Fruit fly (Drosophila melanogaster) whole organism, embryonic: ENCODE data around the gene unk.

Experiments
- Ada2b ChIP-seq: fragments of 200-800 bp; sonication (Bioruptor generic); IDR thresholded peaks from 2 replicates; pipeline ENCODE4 v1.3.6; 2022; ENCODE audit warnings: missing biosample characterization, missing genetic modification characterization
- CG10366 ChIP-seq: fragments of 200-800 bp; sonication (Bioruptor generic); IDR thresholded peaks from 2 replicates; pipeline ENCODE4 v1.3.6; 2022; ENCODE audit warnings: missing biosample characterization, missing genetic modification characterization
- CG11695 ChIP-seq: fragments of 200-800 bp; sonication (Bioruptor generic); IDR thresholded peaks from 3 replicates; pipeline ENCODE4 v1.3.6; 2022; ENCODE audit warnings: missing biosample characterization, missing genetic modification characterization
- CG12391 ChIP-seq: fragments of 200-800 bp; sonication (Bioruptor generic); optimal IDR thresholded peaks from 3 replicates; lab custom pipeline; 2018; ENCODE audit warnings: missing biosample characterization, mild to moderate bottlenecking, missing genetic modification characterization, moderate library complexity
- CG12744 ChIP-seq: fragments of 200-800 bp; sonication (Bioruptor generic); optimal IDR thresholded peaks from 2 replicates; lab custom pipeline; 2016; ENCODE audit warnings: missing biosample characterization, missing genetic modification characterization
- CG12769 ChIP-seq: fragments of 200-800 bp; sonication (Bioruptor generic); optimal IDR thresholded peaks from 2 replicates; lab custom pipeline; 2019; ENCODE audit warnings: missing biosample characterization, mild to moderate bottlenecking, missing genetic modification characterization, moderate library complexity
- CG13424 ChIP-seq: fragments of 200-800 bp; sonication (Bioruptor generic); optimal IDR thresholded peaks from 2 replicates; lab custom pipeline; 2019; ENCODE audit warnings: missing biosample characterization, mild to moderate bottlenecking, missing genetic modification characterization, moderate library complexity
- CG1529 ChIP-seq: fragments of 200-800 bp; sonication (Bioruptor generic); optimal IDR thresholded peaks from 3 replicates; lab custom pipeline; 2018; ENCODE audit warnings: missing biosample characterization, missing genetic modification characterization
- CG17568 ChIP-seq: fragments of 200-800 bp; sonication (Bioruptor generic); optimal IDR thresholded peaks from 2 replicates; lab custom pipeline; 2018; ENCODE audit warnings: missing biosample characterization, mild to moderate bottlenecking, missing genetic modification characterization, moderate library complexity
- CG17912 ChIP-seq: fragments of 200-800 bp; sonication (Bioruptor generic); optimal IDR thresholded peaks from 2 replicates; lab custom pipeline; 2018; ENCODE audit warnings: missing biosample characterization, mild to moderate bottlenecking, missing genetic modification characterization
- CG18619 ChIP-seq: fragments of 200-800 bp; sonication (Bioruptor generic); optimal IDR thresholded peaks from 3 replicates; lab custom pipeline; 2017; ENCODE audit warnings: missing biosample characterization, mild to moderate bottlenecking, missing genetic modification characterization
- CG2120 ChIP-seq: fragments of 200-800 bp; sonication (Bioruptor generic); optimal IDR thresholded peaks from 3 replicates; lab custom pipeline; 2016; ENCODE audit warnings: missing biosample characterization, missing genetic modification characterization
- CG2712 ChIP-seq: fragments of 200-800 bp; optimal IDR thresholded peaks from 3 replicates; lab custom pipeline; 2019; ENCODE audit warnings: missing biosample characterization, mild to moderate bottlenecking, missing genetic modification characterization, moderate library complexity
- CG3163 ChIP-seq: fragments of 200-800 bp; sonication (Bioruptor generic); optimal IDR thresholded peaks from 3 replicates; lab custom pipeline; 2016; ENCODE audit warnings: missing biosample characterization, missing genetic modification characterization
- CG34422 ChIP-seq: fragments of 200-800 bp; sonication (Bioruptor generic); IDR thresholded peaks from 3 replicates; pipeline ENCODE4 v1.3.6; 2022; ENCODE audit warnings: missing biosample characterization, missing genetic modification characterization
- CG4404 ChIP-seq: fragments of 200-800 bp; sonication (Bioruptor generic); IDR thresholded peaks from 2 replicates; pipeline ENCODE4 v1.3.6; 2022; ENCODE audit warnings: missing biosample characterization, missing genetic modification characterization
- CG7987 ChIP-seq: fragments of 200-800 bp; sonication (Bioruptor generic); optimal IDR thresholded peaks from 2 replicates; lab custom pipeline; 2018; ENCODE audit warnings: missing biosample characterization, mild to moderate bottlenecking, missing genetic modification characterization, moderate library complexity
- CG8290 ChIP-seq, 3 experiments: fragments of 200-800 bp; sonication (Bioruptor generic); optimal IDR thresholded peaks; 2 replicates each; lab custom pipeline; 2016 to 2019; ENCODE audit warnings: missing biosample characterization in 3 of 3, missing genetic modification characterization in 3 of 3, mild to moderate bottlenecking in 2 of 3, moderate library complexity in 1 of 3
- CG8359 ChIP-seq: fragments of 200-800 bp; sonication (Bioruptor generic); optimal IDR thresholded peaks from 2 replicates; lab custom pipeline; 2017; ENCODE audit warnings: missing biosample characterization, mild to moderate bottlenecking, missing genetic modification characterization, borderline replicate concordance
- Camta ChIP-seq: fragments of 200-800 bp; sonication (Bioruptor generic); optimal IDR thresholded peaks from 2 replicates; lab custom pipeline; 2016; ENCODE audit warnings: missing biosample characterization, missing genetic modification characterization
- Dip3 ChIP-seq: fragments of 200-800 bp; sonication (Bioruptor generic); optimal IDR thresholded peaks from 3 replicates; lab custom pipeline; 2016; ENCODE audit warnings: missing biosample characterization, missing genetic modification characterization
- Doc3 ChIP-seq: fragments of 200-800 bp; sonication (Bioruptor generic); IDR thresholded peaks from 3 replicates; pipeline ENCODE4 v1.3.6; 2022; ENCODE audit warnings: missing biosample characterization, missing genetic modification characterization; ENCODE audit not compliant: partially characterized antibody
- ERR ChIP-seq: fragments of 200-800 bp; sonication (Bioruptor generic); optimal IDR thresholded peaks from 2 replicates; lab custom pipeline; 2016; ENCODE audit warnings: missing biosample characterization, missing genetic modification characterization
- Ets97D ChIP-seq: fragments of 200-800 bp; sonication (Bioruptor generic); optimal IDR thresholded peaks from 3 replicates; lab custom pipeline; 2016; ENCODE audit warnings: missing biosample characterization, missing genetic modification characterization
- Gsc ChIP-seq: fragments of 200-800 bp; sonication (Bioruptor generic); IDR thresholded peaks from 2 replicates; pipeline ENCODE4 v1.3.6; 2022; ENCODE audit warnings: missing biosample characterization, missing genetic modification characterization
- HLH3B ChIP-seq: fragments of 200-800 bp; sonication (Bioruptor generic); IDR thresholded peaks from 2 replicates; pipeline ENCODE4 v1.3.6; 2022; ENCODE audit warnings: missing biosample characterization, missing genetic modification characterization
- Hey ChIP-seq: fragments of 200-800 bp; sonication (Bioruptor generic); optimal IDR thresholded peaks from 3 replicates; lab custom pipeline; 2018; ENCODE audit warnings: missing biosample characterization, mild to moderate bottlenecking, missing genetic modification characterization
- Hr78 ChIP-seq, 2 experiments: fragments of 200-800 bp in 1 of 2; fragments of >200 bp in 1 of 2; sonication (Bioruptor generic) in 1 of 2; optimal IDR thresholded peaks; 2 replicates each; lab custom pipeline; 2017 to 2019; ENCODE audit warnings: missing biosample characterization in 2 of 2, missing genetic modification characterization in 2 of 2, mild to moderate bottlenecking in 1 of 2, moderate library complexity in 1 of 2
- NC2β ChIP-seq: fragments of 200-800 bp; sonication (Bioruptor generic); optimal IDR thresholded peaks from 2 replicates; lab custom pipeline; 2016; ENCODE audit warnings: missing biosample characterization, missing genetic modification characterization
- Sox102F ChIP-seq: fragments of 200-800 bp; sonication (Bioruptor generic); optimal IDR thresholded peaks from 2 replicates; lab custom pipeline; 2018; ENCODE audit warnings: missing biosample characterization, mild to moderate bottlenecking, missing genetic modification characterization, moderate library complexity
- Sry-β ChIP-seq: fragments of 200-800 bp; sonication (Bioruptor generic); optimal IDR thresholded peaks from 2 replicates; lab custom pipeline; 2018; ENCODE audit warnings: missing biosample characterization, mild to moderate bottlenecking, missing genetic modification characterization, moderate library complexity
- Trl ChIP-seq, 3 experiments: fragments of >200 bp in 2 of 3; fragments of 200-800 bp in 1 of 3; sonication (Bioruptor generic) in 1 of 3; optimal IDR thresholded peaks; 2 replicates in 1 of 3; 3 replicates in 2 of 3; lab custom pipeline; 2016 to 2017; ENCODE audit warnings: missing biosample characterization in 1 of 3, missing genetic modification characterization in 1 of 3
- Xbp1 ChIP-seq: fragments of 200-800 bp; sonication (Bioruptor generic); optimal IDR thresholded peaks from 3 replicates; lab custom pipeline; 2016; ENCODE audit warnings: missing biosample characterization, mild to moderate bottlenecking, missing genetic modification characterization
- YL-1 ChIP-seq: fragments of 200-800 bp; sonication (Bioruptor generic); optimal IDR thresholded peaks from 3 replicates; lab custom pipeline; 2017; ENCODE audit warnings: missing biosample characterization, mild to moderate bottlenecking, missing genetic modification characterization
- caup ChIP-seq: fragments of 200-800 bp; sonication (Bioruptor generic); optimal IDR thresholded peaks from 3 replicates; lab custom pipeline; 2017; ENCODE audit warnings: missing biosample characterization, mild to moderate bottlenecking, missing genetic modification characterization, moderate library complexity; ENCODE audit not compliant: severe bottlenecking
- en ChIP-seq: fragments of 200-800 bp; sonication (Bioruptor generic); optimal IDR thresholded peaks from 2 replicates; lab custom pipeline; 2016; ENCODE audit warnings: missing biosample characterization, missing genetic modification characterization
- inv ChIP-seq: fragments of 200-800 bp; sonication (Bioruptor generic); IDR thresholded peaks from 2 replicates; pipeline ENCODE4 v1.3.6; 2022; ENCODE audit warnings: missing biosample characterization, missing genetic modification characterization; ENCODE audit not compliant: partially characterized antibody
- lilli ChIP-seq: fragments of 200-800 bp; sonication (Bioruptor generic); optimal IDR thresholded peaks from 3 replicates; lab custom pipeline; 2016; ENCODE audit warnings: missing biosample characterization, missing genetic modification characterization
- lmd ChIP-seq: fragments of 200-800 bp; sonication (Bioruptor generic); IDR thresholded peaks from 2 replicates; pipeline ENCODE4 v1.3.6; 2022; ENCODE audit warnings: missing biosample characterization, missing genetic modification characterization
- nmo ChIP-seq: fragments of 200-800 bp; sonication (Bioruptor generic); optimal IDR thresholded peaks from 2 replicates; lab custom pipeline; 2018; ENCODE audit warnings: missing biosample characterization, mild to moderate bottlenecking, missing genetic modification characterization, moderate library complexity
- org-1 ChIP-seq: fragments of 200-800 bp; sonication (Bioruptor generic); optimal IDR thresholded peaks from 2 replicates; lab custom pipeline; 2017; ENCODE audit warnings: missing biosample characterization, missing genetic modification characterization
- run ChIP-seq: fragments of 200-800 bp; sonication (Bioruptor generic); optimal IDR thresholded peaks from 3 replicates; lab custom pipeline; 2018; ENCODE audit warnings: missing biosample characterization, mild to moderate bottlenecking, missing genetic modification characterization
- sc ChIP-seq, 3 experiments: fragments of >200 bp in 2 of 3; fragments of 200-800 bp in 1 of 3; sonication (Bioruptor generic) in 1 of 3; optimal IDR thresholded peaks; 2 replicates in 2 of 3; 3 replicates in 1 of 3; lab custom pipeline; 2017; ENCODE audit warnings: mild to moderate bottlenecking in 1 of 3, missing biosample characterization in 1 of 3, missing genetic modification characterization in 1 of 3, missing genetic modification reagents in 1 of 3
- sima ChIP-seq: fragments of 200-800 bp; sonication (Bioruptor generic); optimal IDR thresholded peaks from 2 replicates; lab custom pipeline; 2016; ENCODE audit warnings: missing biosample characterization, missing genetic modification characterization
- slou ChIP-seq: fragments of 200-800 bp; sonication (Bioruptor generic); optimal IDR thresholded peaks from 3 replicates; lab custom pipeline; 2016; ENCODE audit warnings: missing biosample characterization, missing genetic modification characterization
- trem ChIP-seq: fragments of 200-800 bp; optimal IDR thresholded peaks from 3 replicates; lab custom pipeline; 2019; ENCODE audit warnings: missing biosample characterization, mild to moderate bottlenecking, missing genetic modification characterization, moderate library complexity

Gene unk

dm6 chr3R:23176445-23177087 lies 18.9 kb upstream of the unk start (continued):
- TF ChIP-seq CG8290 (GFP tag; optimal IDR thresholded peaks at IDR 0.05; lab: Kevin White, UChicago) (no peak), CG8290 (tag; optimal IDR thresholded peaks at IDR 0.05; lab: Kevin White, UChicago) (peak in 1 of 2 experiments; percentile 67), CG4404 (no peak), nmo (GFP tag; lab: Kevin White, UChicago) (no peak), CG7987 (GFP tag; lab: Kevin White, UChicago) (peak; percentile 79), sima (GFP tag; lab: Kevin White, UChicago) (no peak), Trl (optimal IDR thresholded peaks at IDR 0.05; lab: Kevin White, UChicago) (no peak), Trl (GFP tag; optimal IDR thresholded peaks at IDR 0.05; lab: Kevin White, UChicago) (peak; percentile 46), Dip3 (GFP tag; lab: Kevin White, UChicago) (peak; percentile 42), Hr78 (GFP tag; optimal IDR thresholded peaks at IDR 0.05; lab: Kevin White, UChicago) (no peak), caup (GFP tag; lab: Kevin White, UChicago) (peak; percentile 87)

- TF ChIP-seq Gsc (GFP tag; lab: Robert Waterston, UW) (peak; percentile 73), ERR (GFP tag; lab: Kevin White, UChicago) (peak; percentile 83), CG2120 (GFP tag; lab: Kevin White, UChicago) (peak; percentile 84), Doc3 (GFP tag; lab: Robert Waterston, UW) (no peak), CG18619 (GFP tag; lab: Kevin White, UChicago) (peak; percentile 77), lilli (peak; percentile 82), Ets97D (GFP tag; lab: Kevin White, UChicago) (peak; percentile 79), CG12769 (peak; percentile 95), CG3163 (peak; percentile 67), CG13424 (tag; lab: Kevin White, UChicago) (peak; percentile 92), org-1 (peak; percentile 81), CG10366 (GFP tag; lab: Robert Waterston, UW) (peak; percentile 92), CG17568 (peak; percentile 79), CG2712 (tag; lab: Kevin White, UChicago) (peak; percentile 97), Hey (no peak), CG8359 (GFP tag; lab: Kevin White, UChicago) (peak; percentile 82), inv (GFP tag; lab: Robert Waterston, UW) (no peak), slou (GFP tag; lab: Kevin White, UChicago) (peak; percentile 56), HLH3B (GFP tag; lab: Robert Waterston, UW) (peak; percentile 94), CG11695 (GFP tag; lab: Robert Waterston, UW) (peak; percentile 85), CG34422 (GFP tag; lab: Robert Waterston, UW) (peak; percentile 89), NC2β (GFP tag; lab: Kevin White, UChicago) (peak; percentile 89), Xbp1 (GFP tag; lab: Kevin White, UChicago) (peak; percentile 92), Camta (peak; percentile 91), sc (optimal IDR thresholded peaks at IDR 0.05; lab: Kevin White, UChicago) (no peak), sc (GFP tag; optimal IDR thresholded peaks at IDR 0.05; lab: Kevin White, UChicago) (peak; percentile 88), YL-1 (GFP tag; lab: Kevin White, UChicago) (no peak), en (peak; percentile 86), CG1529 (GFP tag; lab: Kevin White, UChicago) (peak; percentile 85), trem (tag; lab: Kevin White, UChicago) (peak; percentile 88), Ada2b (GFP tag; lab: Robert Waterston, UW) (peak; percentile 94), Sry-β (GFP tag; lab: Kevin White, UChicago) (peak; percentile 58), CG12391 (tag; lab: Kevin White, UChicago) (peak; percentile 95), run (tag; lab: Kevin White, UChicago) (peak; percentile 82), lmd (peak; percentile 92), CG17912 (no peak), CG12744 (GFP tag; lab: Kevin White, UChicago) (peak; percentile 83), Sox102F (GFP tag; lab: Kevin White, UChicago) (peak; percentile 97)
Observed at dm6 chr3R:23175376-23175775, 17.7 kb upstream of the unk start.
